Fruit fly (Drosophila melanogaster) whole organism, prepupa: ENCODE results near the gene TwdlT.

Source experiments
- Blimp-1 ChIP-seq: fragments of 200-800 bp; sonication (Bioruptor generic); optimal IDR thresholded peaks from 3 replicates; lab custom pipeline; 2017; ENCODE audit warnings: missing biosample characterization, missing genetic modification characterization, mild to moderate bottlenecking, moderate library complexity, missing genetic modification reagents
- CG10631 ChIP-seq: fragments of 200-800 bp; sonication (Bioruptor generic); optimal IDR thresholded peaks from 2 replicates; lab custom pipeline; 2016; ENCODE audit warnings: missing biosample characterization, missing genetic modification characterization
- CG10669 ChIP-seq: fragments of 200-800 bp; sonication (Bioruptor generic); optimal IDR thresholded peaks from 3 replicates; lab custom pipeline; 2018; ENCODE audit warnings: missing biosample characterization, mild to moderate bottlenecking, missing genetic modification characterization, moderate library complexity
- CG11294 ChIP-seq: fragments of 200-800 bp; sonication (Bioruptor generic); IDR thresholded peaks from 2 replicates; pipeline ENCODE4 v1.3.6; 2022; ENCODE audit warnings: missing biosample characterization, missing genetic modification characterization
- CG15336 ChIP-seq: fragments of 200-800 bp; sonication (Bioruptor generic); IDR thresholded peaks from 2 replicates; pipeline ENCODE4 v1.3.6; 2022; ENCODE audit warnings: missing biosample characterization, missing genetic modification characterization
- CG1621 ChIP-seq: fragments of 200-800 bp; sonication (Bioruptor generic); optimal IDR thresholded peaks from 3 replicates; lab custom pipeline; 2018; ENCODE audit warnings: missing biosample characterization, mild to moderate bottlenecking, missing genetic modification characterization
- CG16779 ChIP-seq: fragments of 200-800 bp; sonication (Bioruptor generic); optimal IDR thresholded peaks from 3 replicates; lab custom pipeline; 2017; ENCODE audit warnings: missing biosample characterization, mild to moderate bottlenecking, missing genetic modification characterization
- CG3032 ChIP-seq: fragments of 200-800 bp; optimal IDR thresholded peaks from 2 replicates; lab custom pipeline; 2019; ENCODE audit warnings: missing biosample characterization, mild to moderate bottlenecking, missing genetic modification characterization, moderate library complexity
- CG31627 ChIP-seq: fragments of 200-800 bp; sonication (Bioruptor generic); optimal IDR thresholded peaks from 3 replicates; lab custom pipeline; 2016; ENCODE audit warnings: missing biosample characterization, missing genetic modification characterization
- CG32006 ChIP-seq: fragments of 200-800 bp; sonication (Bioruptor generic); optimal IDR thresholded peaks from 3 replicates; lab custom pipeline; 2017; ENCODE audit warnings: missing biosample characterization, mild to moderate bottlenecking, missing genetic modification characterization
- CG34406 ChIP-seq: fragments of 200-800 bp; sonication (Bioruptor generic); optimal IDR thresholded peaks from 3 replicates; lab custom pipeline; 2016; ENCODE audit warnings: missing biosample characterization, missing genetic modification characterization
- CG3919 ChIP-seq: fragments of 200-800 bp; sonication (Bioruptor generic); optimal IDR thresholded peaks from 3 replicates; lab custom pipeline; 2016; ENCODE audit warnings: missing biosample characterization, missing genetic modification characterization
- CG4318 ChIP-seq: fragments of 200-800 bp; sonication (Bioruptor generic); optimal IDR thresholded peaks from 3 replicates; lab custom pipeline; 2017; ENCODE audit warnings: missing biosample characterization, mild to moderate bottlenecking, missing genetic modification characterization
- CG6163 ChIP-seq: fragments of 200-800 bp; sonication (Bioruptor generic); IDR thresholded peaks from 3 replicates; pipeline ENCODE4 v1.3.6; 2022; ENCODE audit warnings: missing biosample characterization, missing genetic modification characterization
- CG6276 ChIP-seq: fragments of 200-800 bp; sonication (Bioruptor generic); optimal IDR thresholded peaks from 2 replicates; lab custom pipeline; 2017; ENCODE audit warnings: missing biosample characterization, mild to moderate bottlenecking, missing genetic modification characterization
- CG6808 ChIP-seq: fragments of 200-800 bp; sonication (Bioruptor generic); optimal IDR thresholded peaks from 3 replicates; lab custom pipeline; 2017; ENCODE audit warnings: missing biosample characterization, missing genetic modification characterization, mild to moderate bottlenecking, moderate library complexity, missing genetic modification reagents
- CG7368 ChIP-seq: fragments of 200-800 bp; sonication (Bioruptor generic); optimal IDR thresholded peaks from 3 replicates; lab custom pipeline; 2016; ENCODE audit warnings: missing biosample characterization, missing genetic modification characterization
- CG8119 ChIP-seq: fragments of 200-800 bp; sonication (Bioruptor generic); IDR thresholded peaks from 3 replicates; pipeline ENCODE4 v1.3.6; 2022; ENCODE audit warnings: missing biosample characterization, missing genetic modification characterization
- CG8319 ChIP-seq: fragments of 200-800 bp; sonication (Bioruptor generic); optimal IDR thresholded peaks from 3 replicates; lab custom pipeline; 2016; ENCODE audit warnings: missing biosample characterization, missing genetic modification characterization
- CG8632 ChIP-seq: fragments of 200-800 bp; sonication (Bioruptor generic); optimal IDR thresholded peaks from 3 replicates; lab custom pipeline; 2016; ENCODE audit warnings: missing biosample characterization, missing genetic modification characterization
- Eip78C ChIP-seq: fragments of 200-800 bp; sonication (Bioruptor generic); peaks from one replicate; lab custom pipeline; 2016; ENCODE audit warnings: missing biosample characterization, missing genetic modification characterization
- Eip93F ChIP-seq: fragments of 200-800 bp; sonication (Bioruptor generic); optimal IDR thresholded peaks from 2 replicates; lab custom pipeline; 2016; ENCODE audit warnings: missing biosample characterization, mild to moderate bottlenecking, missing genetic modification characterization
- Ets21C ChIP-seq: fragments of 200-800 bp; sonication (Bioruptor generic); optimal IDR thresholded peaks from 3 replicates; lab custom pipeline; 2016; ENCODE audit warnings: missing biosample characterization, missing genetic modification characterization
- Ets96B ChIP-seq: fragments of 200-800 bp; optimal IDR thresholded peaks from 2 replicates; lab custom pipeline; 2019; ENCODE audit warnings: missing biosample characterization, mild to moderate bottlenecking, missing genetic modification characterization, moderate library complexity
- Gug ChIP-seq: fragments of 200-800 bp; sonication (Bioruptor generic); IDR thresholded peaks from 2 replicates; pipeline ENCODE4 v1.3.6; 2022; ENCODE audit warnings: missing biosample characterization, missing genetic modification characterization
- Hr38 ChIP-seq: sonication (Bioruptor generic); optimal IDR thresholded peaks from 2 replicates; lab custom pipeline; 2016; ENCODE audit warnings: missing biosample characterization, missing genetic modification characterization
- Lpt ChIP-seq: fragments of 200-800 bp; sonication (Bioruptor generic); optimal IDR thresholded peaks from 3 replicates; lab custom pipeline; 2016; ENCODE audit warnings: missing biosample characterization, missing genetic modification characterization
- Met ChIP-seq: fragments of 200-800 bp; sonication (Bioruptor generic); optimal IDR thresholded peaks from 3 replicates; lab custom pipeline; 2016; ENCODE audit warnings: missing biosample characterization, missing genetic modification characterization
- OdsH ChIP-seq: fragments of 200-800 bp; sonication (Bioruptor generic); optimal IDR thresholded peaks from 3 replicates; lab custom pipeline; 2016; ENCODE audit warnings: missing biosample characterization, missing genetic modification characterization
- Smox ChIP-seq: fragments of 200-800 bp; sonication (Bioruptor generic); optimal IDR thresholded peaks from 3 replicates; lab custom pipeline; 2016; ENCODE audit warnings: missing biosample characterization, missing genetic modification characterization
- Sox15 ChIP-seq: fragments of 200-800 bp; sonication (Bioruptor generic); optimal IDR thresholded peaks from 3 replicates; lab custom pipeline; 2016; ENCODE audit warnings: missing biosample characterization, missing genetic modification characterization
- cyc ChIP-seq: fragments of 200-800 bp; sonication (Bioruptor generic); optimal IDR thresholded peaks from 3 replicates; lab custom pipeline; 2016; ENCODE audit warnings: missing biosample characterization, missing genetic modification characterization
- dsx ChIP-seq: fragments of 200-800 bp; optimal IDR thresholded peaks from 3 replicates; lab custom pipeline; 2019; ENCODE audit warnings: missing biosample characterization, mild to moderate bottlenecking, missing genetic modification characterization, moderate library complexity; ENCODE audit not compliant: poor library complexity, severe bottlenecking
- eg ChIP-seq: fragments of 200-800 bp; sonication (Bioruptor generic); IDR thresholded peaks from 3 replicates; pipeline ENCODE4 v1.3.6; 2022; ENCODE audit warnings: missing biosample characterization, missing genetic modification characterization
- esn ChIP-seq: fragments of 200-800 bp; sonication (Bioruptor generic); optimal IDR thresholded peaks from 2 replicates; lab custom pipeline; 2016; ENCODE audit warnings: missing biosample characterization, mild to moderate bottlenecking, missing genetic modification characterization, moderate library complexity
- fd59A ChIP-seq: fragments of 200-800 bp; sonication (Bioruptor generic); optimal IDR thresholded peaks from 2 replicates; lab custom pipeline; 2017; ENCODE audit warnings: missing biosample characterization, mild to moderate bottlenecking, missing genetic modification characterization, missing genetic modification reagents
- fd85E ChIP-seq: fragments of 200-800 bp; sonication (Bioruptor generic); optimal IDR thresholded peaks from 3 replicates; lab custom pipeline; 2016; ENCODE audit warnings: missing biosample characterization, missing genetic modification characterization
- fkh ChIP-seq: fragments of 200-800 bp; sonication (Bioruptor generic); optimal IDR thresholded peaks from 3 replicates; lab custom pipeline; 2017; ENCODE audit warnings: missing biosample characterization, mild to moderate bottlenecking, missing genetic modification characterization, moderate library complexity
- net ChIP-seq: fragments of 200-800 bp; sonication (Bioruptor generic); optimal IDR thresholded peaks from 3 replicates; lab custom pipeline; 2016; ENCODE audit warnings: missing biosample characterization, missing genetic modification characterization
- salr ChIP-seq, 2 experiments: fragments of 200-800 bp; sonication (Bioruptor generic); optimal IDR thresholded peaks; 3 replicates each; lab custom pipeline; 2016 to 2018; ENCODE audit warnings: missing biosample characterization in 2 of 2, missing genetic modification characterization in 2 of 2, mild to moderate bottlenecking in 1 of 2
- spab ChIP-seq: fragments of 200-800 bp; sonication (Bioruptor generic); optimal IDR thresholded peaks from 2 replicates; lab custom pipeline; 2017; ENCODE audit warnings: missing biosample characterization, mild to moderate bottlenecking, missing genetic modification characterization, missing genetic modification reagents
- topi ChIP-seq: fragments of 200-800 bp; sonication (Bioruptor generic); optimal IDR thresholded peaks from 3 replicates; lab custom pipeline; 2016; ENCODE audit warnings: missing biosample characterization, missing genetic modification characterization
- vri ChIP-seq: fragments of 200-800 bp; sonication (Bioruptor generic); optimal IDR thresholded peaks from 3 replicates; lab custom pipeline; 2016; ENCODE audit warnings: missing biosample characterization, mild to moderate bottlenecking, missing genetic modification characterization

TwdlT gene

dm6 chr3R:27069810-27070625 is 21.0 kb downstream of the TwdlT start, which contains the start of gene spz (continued):
- TF ChIP-seq fd85E (no peak), CG8119 (GFP tag; lab: Robert Waterston, UW) (peak; percentile 33; the same call in 1 of the 3 replicates), cyc (GFP tag; lab: Kevin White, UChicago) (no peak), dsx (GFP tag; lab: Kevin White, UChicago) (peak; percentile 19), CG32006 (GFP tag; lab: Kevin White, UChicago) (no peak), net (GFP tag; lab: Kevin White, UChicago) (peak; percentile 13), salr (GFP tag; optimal IDR thresholded peaks at IDR 0.05; lab: Kevin White, UChicago) (no peak), vri (GFP tag; lab: Kevin White, UChicago) (no peak), Eip78C (GFP tag; lab: Kevin White, UChicago) (peak; percentile 77)

- TF ChIP-seq CG10631 (GFP tag; lab: Kevin White, UChicago) (no peak), salr (GFP tag; optimal IDR thresholded peaks at IDR 0.05; lab: Kevin White, UChicago) (no peak), Eip78C (GFP tag; lab: Kevin White, UChicago) (peak; percentile 18), eg (0 out of 3 replicates have a peak, but pooled peaks have one; percentile 17), fkh (GFP tag; lab: Kevin White, UChicago) (no peak), Blimp-1 (GFP tag; lab: Kevin White, UChicago) (peak; percentile 50), CG32006 (GFP tag; lab: Kevin White, UChicago) (peak; percentile 0)
These were observed 22.0 kb downstream of the TwdlT start for dm6 chr3R:27070906-27071498.

dm6 chr3R:27075694-27076093 is 26.7 kb downstream of the TwdlT start, which contains the start of gene CG14257:
CG14257 (plus strand) TSS chr3R:27075870.
- TF ChIP-seq net (GFP tag; lab: Kevin White, UChicago): no peak
- no peak for TF ChIP-seq CG4318 (GFP tag; lab: Kevin White, UChicago)
- peak; percentile 29; the same call in 1 of the 3 replicates for TF ChIP-seq eg
- TF ChIP-seq topi (GFP tag; lab: Kevin White, UChicago): no peak
- no peak for TF ChIP-seq CG10669
- no peak for TF ChIP-seq esn (GFP tag; lab: Kevin White, UChicago)
- no peak for TF ChIP-seq CG7368
- TF ChIP-seq CG16779: no peak
- TF ChIP-seq Smox (GFP tag; lab: Kevin White, UChicago): no peak
- TF ChIP-seq fd59A (GFP tag; lab: Kevin White, UChicago): no peak
- no peak for TF ChIP-seq CG10631 (GFP tag; lab: Kevin White, UChicago)
- no peak for TF ChIP-seq Ets21C (GFP tag; lab: Kevin White, UChicago)
- TF ChIP-seq Eip93F: no peak
- no peak for TF ChIP-seq spab (GFP tag; lab: Kevin White, UChicago)
- TF ChIP-seq CG6276: no peak
- TF ChIP-seq Sox15 (GFP tag; lab: Kevin White, UChicago): no peak
- TF ChIP-seq CG3032 (tag; lab: Kevin White, UChicago): no peak
- TF ChIP-seq vri (GFP tag; lab: Kevin White, UChicago): no peak
- TF ChIP-seq Met (GFP tag; lab: Kevin White, UChicago): peak; percentile 10
- no peak for TF ChIP-seq CG6808 (GFP tag; lab: Kevin White, UChicago)
- TF ChIP-seq Lpt (GFP tag; lab: Kevin White, UChicago): no peak
- no peak for TF ChIP-seq CG8319 (GFP tag; lab: Kevin White, UChicago)
- no peak for TF ChIP-seq CG8119 (GFP tag; lab: Robert Waterston, UW)
- TF ChIP-seq Hr38 (GFP tag; lab: Kevin White, UChicago): no peak
- TF ChIP-seq CG3919 (GFP tag; lab: Kevin White, UChicago): peak; percentile 4
- TF ChIP-seq CG34406 (GFP tag; lab: Kevin White, UChicago): no peak
- TF ChIP-seq cyc (GFP tag; lab: Kevin White, UChicago): no peak
- TF ChIP-seq CG15336 (GFP tag; lab: Robert Waterston, UW): peak; percentile 34; the same call in 1 of the 2 replicates
- TF ChIP-seq Blimp-1 (GFP tag; lab: Kevin White, UChicago): peak; percentile 84
- TF ChIP-seq CG1621 (tag; lab: Kevin White, UChicago): no peak
- peak; percentile 19 for TF ChIP-seq dsx (GFP tag; lab: Kevin White, UChicago)
- TF ChIP-seq CG6163 (GFP tag; lab: Robert Waterston, UW): no peak
- TF ChIP-seq CG31627 (GFP tag; lab: Kevin White, UChicago): no peak
- no peak for TF ChIP-seq OdsH (GFP tag; lab: Kevin White, UChicago)
- no peak for TF ChIP-seq Gug
- TF ChIP-seq Ets96B (tag; lab: Kevin White, UChicago): no peak
- no peak for TF ChIP-seq CG8632 (GFP tag; lab: Kevin White, UChicago)
- no peak for TF ChIP-seq CG11294 (GFP tag; lab: Robert Waterston, UW)
